Fruit fly (Drosophila melanogaster) whole organism, embryonic: ENCODE measurements around the gene pigs.

Experiments
- Adf1 ChIP-seq: fragments of 200-800 bp; sonication (Bioruptor generic); IDR thresholded peaks from 2 replicates; pipeline ENCODE4 v1.3.6; 2022; ENCODE audit warnings: missing biosample characterization, missing genetic modification characterization
- Bgb ChIP-seq: fragments of 200-800 bp; sonication (Bioruptor generic); IDR thresholded peaks from 2 replicates; pipeline ENCODE4 v1.3.6; 2022; ENCODE audit warnings: missing biosample characterization, missing genetic modification characterization; ENCODE audit not compliant: partially characterized antibody
- CG1233 ChIP-seq: fragments of 200-800 bp; sonication (Bioruptor generic); optimal IDR thresholded peaks from 4 replicates; lab custom pipeline; 2018; ENCODE audit warnings: missing biosample characterization, mild to moderate bottlenecking, missing genetic modification characterization
- CG13775 ChIP-seq: fragments of 200-800 bp; sonication (Bioruptor generic); optimal IDR thresholded peaks from 3 replicates; lab custom pipeline; 2017; ENCODE audit warnings: missing biosample characterization, mild to moderate bottlenecking, missing genetic modification characterization
- CG14860 ChIP-seq: fragments of 200-800 bp; sonication (Bioruptor generic); IDR thresholded peaks from 3 replicates; pipeline ENCODE4 v1.3.6; 2022; ENCODE audit warnings: missing biosample characterization, missing genetic modification characterization; ENCODE audit not compliant: partially characterized antibody
- CG15011 ChIP-seq: fragments of 200-800 bp; sonication (Bioruptor generic); optimal IDR thresholded peaks from 3 replicates; lab custom pipeline; 2018; ENCODE audit warnings: missing biosample characterization, mild to moderate bottlenecking, missing genetic modification characterization
- CG17385 ChIP-seq: fragments of 200-800 bp; sonication (Bioruptor generic); optimal IDR thresholded peaks from 3 replicates; lab custom pipeline; 2018; ENCODE audit warnings: missing biosample characterization, mild to moderate bottlenecking, missing genetic modification characterization
- CG17612 ChIP-seq: fragments of 200-800 bp; sonication (Bioruptor generic); IDR thresholded peaks from 2 replicates; pipeline ENCODE4 v1.3.6; 2022; ENCODE audit warnings: missing biosample characterization, missing genetic modification characterization
- CG2199 ChIP-seq: fragments of 200-800 bp; sonication (Bioruptor generic); IDR thresholded peaks from 3 replicates; pipeline ENCODE4 v1.3.6; 2022; ENCODE audit warnings: missing biosample characterization, missing genetic modification characterization
- CG2712 ChIP-seq: fragments of 200-800 bp; optimal IDR thresholded peaks from 3 replicates; lab custom pipeline; 2019; ENCODE audit warnings: missing biosample characterization, mild to moderate bottlenecking, missing genetic modification characterization, moderate library complexity
- CG4707 ChIP-seq: fragments of 200-800 bp; sonication (Bioruptor generic); optimal IDR thresholded peaks from 2 replicates; lab custom pipeline; 2018; ENCODE audit warnings: missing biosample characterization, mild to moderate bottlenecking, missing genetic modification characterization, moderate library complexity
- CG6683 ChIP-seq: fragments of 200-800 bp; sonication (Bioruptor generic); optimal IDR thresholded peaks from 2 replicates; lab custom pipeline; 2017; ENCODE audit warnings: missing biosample characterization, mild to moderate bottlenecking, missing genetic modification characterization, missing genetic modification reagents
- CG6854 ChIP-seq: fragments of 200-800 bp; sonication (Bioruptor generic); optimal IDR thresholded peaks from 3 replicates; lab custom pipeline; 2017; ENCODE audit warnings: missing biosample characterization, mild to moderate bottlenecking, missing genetic modification characterization
- CG7357 ChIP-seq: fragments of 200-800 bp; sonication (Bioruptor generic); IDR thresholded peaks from 3 replicates; pipeline ENCODE4 v1.3.6; 2022; ENCODE audit warnings: missing biosample characterization, missing genetic modification characterization
- CG7556 ChIP-seq: fragments of 200-800 bp; sonication (Bioruptor generic); optimal IDR thresholded peaks from 2 replicates; lab custom pipeline; 2017; ENCODE audit warnings: missing biosample characterization, mild to moderate bottlenecking, missing genetic modification characterization
- CG9215 ChIP-seq: fragments of 200-800 bp; sonication (Bioruptor generic); IDR thresholded peaks from 2 replicates; pipeline ENCODE4 v1.3.6; 2022; ENCODE audit warnings: missing biosample characterization, missing genetic modification characterization
- CG9727 ChIP-seq: fragments of 200-800 bp; sonication (Bioruptor generic); optimal IDR thresholded peaks from 3 replicates; lab custom pipeline; 2017; ENCODE audit warnings: missing biosample characterization, mild to moderate bottlenecking, missing genetic modification characterization
- CkIIα-i1 ChIP-seq: fragments of 200-800 bp; sonication (Bioruptor generic); IDR thresholded peaks from 2 replicates; pipeline ENCODE4 v1.3.6; 2022; ENCODE audit warnings: missing biosample characterization, missing genetic modification characterization
- Fer1 ChIP-seq: fragments of 200-800 bp; sonication (Bioruptor generic); optimal IDR thresholded peaks from 2 replicates; lab custom pipeline; 2017; ENCODE audit warnings: missing biosample characterization, mild to moderate bottlenecking, missing genetic modification characterization
- HLHmδ ChIP-seq: fragments of 200-800 bp; sonication (Bioruptor generic); optimal IDR thresholded peaks from 2 replicates; lab custom pipeline; 2018; ENCODE audit warnings: missing biosample characterization, mild to moderate bottlenecking, missing genetic modification characterization, moderate library complexity
- Mes4 ChIP-seq: fragments of 200-800 bp; sonication (Bioruptor generic); optimal IDR thresholded peaks from 2 replicates; lab custom pipeline; 2016; ENCODE audit warnings: missing biosample characterization, missing genetic modification characterization
- Stat92E ChIP-seq, 3 experiments: fragments of >200 bp in 2 of 3; fragments of 200-800 bp in 1 of 3; sonication (Bioruptor generic) in 1 of 3; optimal IDR thresholded peaks; 2 replicates each; lab custom pipeline; 2017 to 2019; ENCODE audit warnings: missing biosample characterization in 3 of 3, missing genetic modification characterization in 3 of 3, mild to moderate bottlenecking in 1 of 3, moderate library complexity in 1 of 3
- Taf1 ChIP-seq: fragments of 200-800 bp; sonication (Bioruptor generic); IDR thresholded peaks from 2 replicates; pipeline ENCODE4 v1.3.6; 2022; ENCODE audit warnings: missing biosample characterization, missing genetic modification characterization
- ato ChIP-seq: fragments of 200-800 bp; sonication (Bioruptor generic); IDR thresholded peaks from 2 replicates; pipeline ENCODE4 v1.3.6; 2022; ENCODE audit warnings: missing biosample characterization, missing genetic modification characterization; ENCODE audit not compliant: partially characterized antibody
- bbx ChIP-seq: fragments of 200-800 bp; sonication (Bioruptor generic); IDR thresholded peaks from 2 replicates; pipeline ENCODE4 v1.3.6; 2022; ENCODE audit warnings: missing biosample characterization, missing genetic modification characterization; ENCODE audit not compliant: partially characterized antibody
- bcd ChIP-seq: fragments of 200-800 bp; sonication (Bioruptor generic); optimal IDR thresholded peaks from 2 replicates; lab custom pipeline; 2017; ENCODE audit warnings: missing biosample characterization, mild to moderate bottlenecking, missing genetic modification characterization
- bowl ChIP-seq: fragments of 200-800 bp; sonication (Bioruptor generic); IDR thresholded peaks from 2 replicates; pipeline ENCODE4 v1.3.6; 2022; ENCODE audit warnings: missing biosample characterization, missing genetic modification characterization
- bsh ChIP-seq, 2 experiments: fragments of 200-800 bp; sonication (Bioruptor generic); optimal IDR thresholded peaks; 2 replicates each; lab custom pipeline; 2017 to 2018; ENCODE audit warnings: mild to moderate bottlenecking in 2 of 2, missing biosample characterization in 2 of 2, missing genetic modification characterization in 2 of 2, moderate library complexity in 1 of 2
- chinmo ChIP-seq: fragments of 200-800 bp; sonication (Bioruptor generic); IDR thresholded peaks from 4 replicates; pipeline ENCODE4 v1.3.6; 2022; ENCODE audit warnings: missing biosample characterization, missing genetic modification characterization; ENCODE audit not compliant: partially characterized antibody
- danr ChIP-seq: fragments of 200-800 bp; sonication (Bioruptor generic); IDR thresholded peaks from 2 replicates; pipeline ENCODE4 v1.3.6; 2022; ENCODE audit warnings: missing biosample characterization, missing genetic modification characterization
- eve ChIP-seq, 2 experiments: fragments of >200 bp; optimal IDR thresholded peaks; 2 replicates each; lab custom pipeline; 2017; ENCODE audit warnings: missing biosample characterization in 2 of 2, missing genetic modification characterization in 2 of 2
- exex ChIP-seq: fragments of 200-800 bp; sonication (Bioruptor generic); optimal IDR thresholded peaks from 4 replicates; lab custom pipeline; 2018; ENCODE audit warnings: missing biosample characterization, mild to moderate bottlenecking, missing genetic modification characterization, moderate library complexity
- fu2 ChIP-seq: fragments of 200-800 bp; sonication (Bioruptor generic); optimal IDR thresholded peaks from 2 replicates; lab custom pipeline; 2016; ENCODE audit warnings: missing biosample characterization, missing genetic modification characterization
- grau ChIP-seq: fragments of 200-800 bp; optimal IDR thresholded peaks from 3 replicates; lab custom pipeline; 2019; ENCODE audit warnings: missing biosample characterization, mild to moderate bottlenecking, missing genetic modification characterization, moderate library complexity
- hbn ChIP-seq: fragments of 200-800 bp; sonication (Bioruptor generic); IDR thresholded peaks from 2 replicates; pipeline ENCODE4 v1.3.6; 2022; ENCODE audit warnings: missing biosample characterization, missing genetic modification characterization; ENCODE audit not compliant: partially characterized antibody
- jumu ChIP-seq: fragments of 200-800 bp; sonication (Bioruptor generic); optimal IDR thresholded peaks from 3 replicates; lab custom pipeline; 2016; ENCODE audit warnings: missing biosample characterization, missing genetic modification characterization
- lab ChIP-seq: fragments of 200-800 bp; sonication (Bioruptor generic); optimal IDR thresholded peaks from 3 replicates; lab custom pipeline; 2017; ENCODE audit warnings: missing biosample characterization, missing genetic modification characterization, mild to moderate bottlenecking, moderate library complexity, missing genetic modification reagents
- mirr ChIP-seq: fragments of 200-800 bp; sonication (Bioruptor generic); optimal IDR thresholded peaks from 3 replicates; lab custom pipeline; 2018; ENCODE audit warnings: missing biosample characterization, mild to moderate bottlenecking, missing genetic modification characterization
- rib ChIP-seq: fragments of 200-800 bp; sonication (Bioruptor generic); IDR thresholded peaks from 2 replicates; pipeline ENCODE4 v1.3.6; 2022; ENCODE audit warnings: missing biosample characterization, missing genetic modification characterization
- sd ChIP-seq: fragments of 200-800 bp; sonication (Bioruptor generic); optimal IDR thresholded peaks from 3 replicates; lab custom pipeline; 2018; ENCODE audit warnings: missing biosample characterization, mild to moderate bottlenecking, missing genetic modification characterization, moderate library complexity
- sisA ChIP-seq: fragments of 200-800 bp; sonication (Bioruptor generic); IDR thresholded peaks from 2 replicates; pipeline ENCODE4 v1.3.6; 2022; ENCODE audit warnings: missing biosample characterization, missing genetic modification characterization
- sug ChIP-seq: fragments of 200-800 bp; optimal IDR thresholded peaks from 2 replicates; lab custom pipeline; 2019; ENCODE audit warnings: missing biosample characterization, mild to moderate bottlenecking, missing genetic modification characterization, moderate library complexity
- tll ChIP-seq, 2 experiments: fragments of 200-800 bp in 1 of 2; fragments of >200 bp in 1 of 2; sonication (Bioruptor generic) in 1 of 2; optimal IDR thresholded peaks; 2 replicates each; lab custom pipeline; 2017 to 2019; ENCODE audit warnings: missing biosample characterization in 2 of 2, missing genetic modification characterization in 2 of 2, mild to moderate bottlenecking in 1 of 2, moderate library complexity in 1 of 2
- trem ChIP-seq: fragments of 200-800 bp; optimal IDR thresholded peaks from 3 replicates; lab custom pipeline; 2019; ENCODE audit warnings: missing biosample characterization, mild to moderate bottlenecking, missing genetic modification characterization, moderate library complexity
- ttk ChIP-seq: fragments of 200-800 bp; sonication (Bioruptor generic); IDR thresholded peaks from 2 replicates; pipeline ENCODE4 v2.1.2; 2022; ENCODE audit warnings: missing biosample characterization, missing genetic modification characterization
- vnd ChIP-seq: fragments of 200-800 bp; sonication (Bioruptor generic); IDR thresholded peaks from 3 replicates; pipeline ENCODE4 v1.3.6; 2022; ENCODE audit warnings: missing biosample characterization, missing genetic modification characterization; ENCODE audit not compliant: partially characterized antibody
- vvl ChIP-seq: fragments of 200-800 bp; sonication (Bioruptor generic); IDR thresholded peaks from 2 replicates; pipeline ENCODE4 v1.3.6; 2022; ENCODE audit warnings: missing biosample characterization, missing genetic modification characterization
- yki ChIP-seq: fragments of >200 bp; optimal IDR thresholded peaks from 3 replicates; lab custom pipeline; 2018
- zfh1 ChIP-seq: fragments of 200-800 bp; sonication (Bioruptor generic); IDR thresholded peaks from 3 replicates; pipeline ENCODE4 v1.3.6; 2022; ENCODE audit warnings: missing biosample characterization, missing genetic modification characterization

Gene pigs

dm6 chrX:6700263-6700989 lies 100.6 kb downstream of the pigs start:
- TF ChIP-seq lab (GFP tag; lab: Kevin White, UChicago) = peak; percentile 8
- peak in 1 of 2 experiments; percentile 24 for TF ChIP-seq tll (GFP tag; optimal IDR thresholded peaks at IDR 0.05; lab: Kevin White, UChicago)
- no peak for TF ChIP-seq ttk (GFP tag; lab: Robert Waterston, UW)
- no peak for TF ChIP-seq zfh1 (GFP tag; lab: Robert Waterston, UW)
- TF ChIP-seq CG7357 = no peak
- 0 out of 4 replicates have a peak, but pooled peaks have one; percentile 65 for TF ChIP-seq chinmo (GFP tag; lab: Robert Waterston, UW)
- no peak for TF ChIP-seq trem (tag; lab: Kevin White, UChicago)
- no peak for TF ChIP-seq CG13775 (GFP tag; lab: Kevin White, UChicago)
- TF ChIP-seq Taf1 (GFP tag; lab: Robert Waterston, UW) = no peak
- peak; percentile 89 for TF ChIP-seq mirr (GFP tag; lab: Kevin White, UChicago)
- TF ChIP-seq CkIIα-i1 (GFP tag; lab: Robert Waterston, UW) = no peak
- TF ChIP-seq CG2712 (tag; lab: Kevin White, UChicago) = no peak
- no peak for TF ChIP-seq CG1233 (GFP tag; lab: Kevin White, UChicago)
- TF ChIP-seq Fer1 (GFP tag; lab: Kevin White, UChicago) = peak; percentile 6
- peak; percentile 2 for TF ChIP-seq sug (tag; lab: Kevin White, UChicago)
- no peak for TF ChIP-seq grau (tag; lab: Kevin White, UChicago)
- TF ChIP-seq CG14860 (GFP tag; lab: Robert Waterston, UW) = no peak
- no peak for TF ChIP-seq CG4707 (GFP tag; lab: Kevin White, UChicago)
- no peak for TF ChIP-seq hbn
- TF ChIP-seq Stat92E (GFP tag; optimal IDR thresholded peaks at IDR 0.05; lab: Kevin White, UChicago) = no peak
- TF ChIP-seq bbx = no peak
- TF ChIP-seq ato (GFP tag; lab: Robert Waterston, UW) = no peak
- 0 out of 2 replicates have a peak, but pooled peaks have one; percentile 13 for TF ChIP-seq vvl (GFP tag; lab: Robert Waterston, UW)
- TF ChIP-seq HLHmδ (GFP tag; lab: Kevin White, UChicago) = no peak
- TF ChIP-seq CG9215 = no peak
- no peak for TF ChIP-seq rib (GFP tag; lab: Robert Waterston, UW)
- TF ChIP-seq exex (tag; lab: Kevin White, UChicago) = peak; percentile 81
- no peak for TF ChIP-seq Bgb
- TF ChIP-seq CG9727 (GFP tag; lab: Kevin White, UChicago) = no peak
- TF ChIP-seq danr = no peak
- no peak for TF ChIP-seq bsh (GFP tag; optimal IDR thresholded peaks at IDR 0.05; lab: Kevin White, UChicago)
- TF ChIP-seq yki (lab: Kevin White, UChicago) = peak; percentile 37
- no peak for TF ChIP-seq CG6683 (GFP tag; lab: Kevin White, UChicago)
- TF ChIP-seq fu2 = no peak
- no peak for TF ChIP-seq CG6854 (GFP tag; lab: Kevin White, UChicago)
- TF ChIP-seq bowl = no peak
- TF ChIP-seq CG17612 (GFP tag; lab: Robert Waterston, UW) = no peak
- TF ChIP-seq CG7556 = no peak
- TF ChIP-seq sd = peak; percentile 48
- TF ChIP-seq jumu (GFP tag; lab: Kevin White, UChicago) = no peak
- TF ChIP-seq CG2199 (GFP tag; lab: Robert Waterston, UW) = peak; percentile 45; the same call in 1 of the 3 replicates
- no peak for TF ChIP-seq CG15011 (GFP tag; lab: Kevin White, UChicago)
- TF ChIP-seq Adf1 (GFP tag; lab: Robert Waterston, UW) = peak; percentile 90
- TF ChIP-seq eve (GFP tag; optimal IDR thresholded peaks at IDR 0.05; lab: Kevin White, UChicago) = peak in 1 of 2 experiments; percentile 24
- TF ChIP-seq bcd (GFP tag; lab: Kevin White, UChicago) = no peak
- no peak for TF ChIP-seq vnd (GFP tag; lab: Robert Waterston, UW)
- peak; percentile 86 for TF ChIP-seq CG17385
- no peak for TF ChIP-seq Mes4 (GFP tag; lab: Kevin White, UChicago)
- no peak for TF ChIP-seq sisA (GFP tag; lab: Robert Waterston, UW)
